Worm (Caenorhabditis elegans) whole organism, L4 larva: ENCODE data around the gene C18H2.5.

Source experiments
- F37D6.2 ChIP-seq: sonication (generic microtip); optimal IDR thresholded peaks from 2 replicates; lab custom pipeline; 2016; ENCODE audit warnings: mild to moderate bottlenecking, missing genetic modification characterization, missing compliant biosample characterization
- dpl-1 ChIP-seq: fragments of 150-350 bp; optimal IDR thresholded peaks from 2 replicates; lab custom pipeline; 2014; ENCODE audit warnings: missing biosample characterization, missing genetic modification reagents, missing genetic modification characterization
- fkh-10 ChIP-seq: fragments of 150-350 bp; optimal IDR thresholded peaks from 2 replicates; lab custom pipeline; 2014; ENCODE audit warnings: missing biosample characterization, missing genetic modification reagents, missing genetic modification characterization
- lin-15B ChIP-seq: fragments of 150-350 bp; sonication (generic microtip); optimal IDR thresholded peaks from 3 replicates; lab custom pipeline; 2014; ENCODE audit warnings: missing biosample characterization, missing genetic modification characterization
- mes-2 ChIP-seq: sonication (generic microtip); optimal IDR thresholded peaks from 2 replicates; lab custom pipeline; 2016; ENCODE audit warnings: missing genotype, mild to moderate bottlenecking, missing genetic modification characterization, missing compliant biosample characterization; ENCODE audit not compliant: poor library complexity, severe bottlenecking
- nhr-28 ChIP-seq: fragments of 150-350 bp; optimal IDR thresholded peaks from 2 replicates; lab custom pipeline; 2014; ENCODE audit warnings: missing biosample characterization, missing genetic modification characterization
- pqm-1 ChIP-seq: sonication (generic microtip); optimal IDR thresholded peaks from 2 replicates; lab custom pipeline; 2017; ENCODE audit warnings: missing biosample characterization, missing genetic modification characterization

DNA sequence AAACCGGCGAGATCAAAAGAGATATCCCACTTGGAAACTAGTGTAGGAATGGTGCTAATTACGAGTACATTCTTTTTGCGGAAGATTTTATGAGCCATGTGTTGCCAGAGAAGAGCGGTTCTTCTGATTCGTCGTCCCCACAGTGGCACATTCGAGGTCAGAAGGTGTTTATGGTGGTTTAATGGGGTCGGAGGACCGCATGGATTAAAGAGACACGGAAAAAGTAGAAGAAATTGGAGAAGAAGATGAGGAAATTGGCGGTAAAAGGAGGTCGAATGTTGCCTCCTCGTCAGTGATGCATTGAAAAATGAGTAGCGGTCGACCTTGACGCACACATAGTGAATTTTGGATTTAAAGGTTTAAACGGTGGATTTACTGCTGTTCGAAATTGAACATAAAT is 39.4 kb upstream of the C18H2.5 start:
- TF ChIP-seq F37D6.2 (tag; lab: Kevin White, UChicago) (no peak), dpl-1 (GFP tag; lab: Kevin White, UChicago) (no peak), fkh-10 (GFP tag; lab: Kevin White, UChicago) (no peak), nhr-28 (tag; lab: Kevin White, UChicago) (no peak), lin-15B (tag; lab: Kevin White, UChicago) (no peak), pqm-1 (tag; lab: Kevin White, UChicago) (no peak), mes-2 (tag; lab: Kevin White, UChicago) (no peak)
